Fruit fly (Drosophila melanogaster) whole organism, wandering third instar larva: Measurements from ENCODE around the gene Snm1.

Source experiments
- CrebA ChIP-seq: fragments of 200-800 bp; sonication (Bioruptor generic); optimal IDR thresholded peaks from 2 replicates; lab custom pipeline; 2016; ENCODE audit warnings: missing biosample characterization, mild to moderate bottlenecking, missing genetic modification characterization, borderline replicate concordance
- HLH106 ChIP-seq: fragments of 200-800 bp; optimal IDR thresholded peaks from 3 replicates; lab custom pipeline; 2019; ENCODE audit warnings: missing biosample characterization, mild to moderate bottlenecking, missing genetic modification characterization, moderate library complexity
- Hnf4 ChIP-seq: fragments of 200-800 bp; sonication (Bioruptor generic); optimal IDR thresholded peaks from 2 replicates; lab custom pipeline; 2016; ENCODE audit warnings: missing biosample characterization, mild to moderate bottlenecking, missing genetic modification characterization
- Myc ChIP-seq: fragments of >200 bp; optimal IDR thresholded peaks from 2 replicates; lab custom pipeline; 2017
- N ChIP-seq: fragments of >200 bp; optimal IDR thresholded peaks from 2 replicates; lab custom pipeline; 2018; ENCODE audit warnings: missing biosample characterization, missing external identifiers, missing genetic modification characterization
- Rel ChIP-seq, 2 experiments: fragments of 200-800 bp; sonication (Bioruptor generic) in 1 of 2; optimal IDR thresholded peaks; 2 replicates in 1 of 2; 3 replicates in 1 of 2; lab custom pipeline; 2016 to 2019; ENCODE audit warnings: mild to moderate bottlenecking in 2 of 2, missing biosample characterization in 2 of 2, missing genetic modification characterization in 2 of 2, moderate library complexity in 1 of 2
- foxo ChIP-seq, 2 experiments: fragments of 200-800 bp; sonication (Bioruptor generic); optimal IDR thresholded peaks; 2 replicates in 1 of 2; 3 replicates in 1 of 2; lab custom pipeline; 2016 to 2017; ENCODE audit warnings: missing biosample characterization in 2 of 2, missing genetic modification characterization in 2 of 2
- fru ChIP-seq: fragments of 200-800 bp; sonication (Bioruptor generic); optimal IDR thresholded peaks from 3 replicates; lab custom pipeline; 2016; ENCODE audit warnings: missing biosample characterization, mild to moderate bottlenecking, missing genetic modification characterization
- h ChIP-seq: fragments of 200-800 bp; sonication (Bioruptor generic); optimal IDR thresholded peaks from 3 replicates; lab custom pipeline; 2016; ENCODE audit warnings: missing biosample characterization, mild to moderate bottlenecking, missing genetic modification characterization
- usp ChIP-seq: fragments of >200 bp; optimal IDR thresholded peaks from 2 replicates; lab custom pipeline; 2017; ENCODE audit warnings: missing biosample characterization, missing genetic modification characterization

dm6 chr3R:5520566-5520965, 34.3 kb upstream of the Snm1 start:
- no peak for TF ChIP-seq N (GFP tag; lab: Kevin White, UChicago)
- TF ChIP-seq CrebA (GFP tag; lab: Kevin White, UChicago) = no peak
- no peak for TF ChIP-seq foxo (GFP tag; optimal IDR thresholded peaks at IDR 0.05; lab: Kevin White, UChicago)
- no peak for TF ChIP-seq Rel (GFP tag; optimal IDR thresholded peaks at IDR 0.05; lab: Kevin White, UChicago)
- no peak for TF ChIP-seq Rel (tag; optimal IDR thresholded peaks at IDR 0.05; lab: Kevin White, UChicago)
- no peak for TF ChIP-seq Myc (lab: Kevin White, UChicago)
- no peak for TF ChIP-seq Hnf4 (GFP tag; lab: Kevin White, UChicago)
- no peak for TF ChIP-seq h (GFP tag; lab: Kevin White, UChicago)
- TF ChIP-seq fru = no peak
- TF ChIP-seq HLH106 (tag; lab: Kevin White, UChicago) = no peak
- no peak for TF ChIP-seq usp
